Worm (Caenorhabditis elegans) whole organism, L4/young adult: ENCODE results near the gene mab-5.

Experiments used
- W03F9.2 ChIP-seq: fragments of 150-350 bp; optimal IDR thresholded peaks from 2 replicates; lab custom pipeline; 2014; ENCODE audit warnings: missing biosample characterization, missing genetic modification characterization
- dao-5 ChIP-seq: sonication (generic microtip); optimal IDR thresholded peaks from 2 replicates; lab custom pipeline; 2016; ENCODE audit warnings: missing genotype, missing genetic modification characterization, moderate library complexity, missing compliant biosample characterization
- him-1 ChIP-seq: sonication (generic microtip); optimal IDR thresholded peaks from 2 replicates; lab custom pipeline; 2016; ENCODE audit warnings: missing genotype, missing genetic modification reagents, missing genetic modification characterization, missing compliant biosample characterization

DNA sequence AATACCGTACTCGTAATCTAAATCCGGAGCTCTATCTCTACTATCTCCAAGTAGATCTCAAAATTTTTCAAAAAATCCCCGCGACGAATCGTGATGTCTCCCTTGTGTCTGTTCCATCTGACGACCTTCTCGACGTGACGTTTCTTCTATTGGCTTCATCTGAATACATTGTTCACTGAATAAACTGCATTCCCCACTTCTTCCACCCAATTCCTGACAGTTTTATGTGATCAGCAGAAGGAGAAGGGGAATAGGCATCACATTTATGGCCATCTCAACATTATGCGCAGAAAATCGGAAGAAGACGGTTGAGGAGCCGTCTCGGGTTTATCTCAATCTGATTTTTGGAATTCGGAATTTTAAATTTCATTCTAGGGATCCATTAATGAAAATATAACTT lies 35.7 kb upstream of the mab-5 start:
- TF ChIP-seq him-1 (tag; lab: Kevin White, UChicago), result no peak
- TF ChIP-seq W03F9.2 (tag; lab: Kevin White, UChicago), result no peak
- TF ChIP-seq dao-5, result no peak
